Fruit fly (Drosophila melanogaster): ENCODE data around the gene CG10738.

DNA sequence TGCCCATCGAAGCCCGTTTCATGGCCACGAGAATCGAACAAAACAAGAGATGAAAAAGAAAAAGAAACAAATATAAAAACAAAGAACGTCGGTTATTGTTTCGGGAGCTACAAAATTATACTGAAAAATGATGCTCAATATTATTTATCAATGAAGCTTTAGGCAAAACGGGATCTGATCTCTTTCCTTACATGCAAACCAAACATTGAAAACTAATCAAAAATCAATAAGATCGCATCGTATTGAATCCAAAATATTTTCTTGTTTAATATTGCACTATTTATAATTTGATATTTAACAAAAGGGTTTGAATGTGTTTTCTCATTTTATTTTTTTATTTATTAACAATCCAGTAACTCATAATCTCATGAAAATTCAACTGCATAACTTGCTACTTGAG, 25.0 kb upstream of the CG10738 start, which contains the start of gene CG14106:
- no peak for TF ChIP-seq eg (GFP tag; IDR thresholded peaks at IDR 0.05)
- TF ChIP-seq CG10631 (GFP tag; optimal IDR thresholded peaks at IDR 0.05) = no peak
- TF ChIP-seq Lpt (GFP tag; optimal IDR thresholded peaks at IDR 0.05) = no peak
- no peak for TF ChIP-seq CG6854 (GFP tag; optimal IDR thresholded peaks at IDR 0.05)
- TF ChIP-seq CG3919 (GFP tag; optimal IDR thresholded peaks at IDR 0.05) = no peak
